Worm (Caenorhabditis elegans) whole organism, L1 larva: ENCODE measurements around the gene col-79.

Experiments used
- C16A3.4 ChIP-seq: fragments of 150-350 bp; optimal IDR thresholded peaks from 2 replicates; lab custom pipeline; 2014; ENCODE audit warnings: missing biosample characterization, missing genetic modification characterization
- C34B4.2 ChIP-seq: sonication (generic microtip); optimal IDR thresholded peaks from 2 replicates; lab custom pipeline; 2017; ENCODE audit warnings: mild to moderate bottlenecking, missing genetic modification characterization, missing compliant biosample characterization
- alr-1 ChIP-seq: fragments of 200-800 bp; sonication (Bioruptor generic); optimal IDR thresholded peaks from 2 replicates; lab custom pipeline; 2018; ENCODE audit warnings: borderline replicate concordance, mild to moderate bottlenecking, missing genetic modification characterization, missing compliant biosample characterization
- blmp-1 ChIP-seq: fragments of 150-350 bp; optimal IDR thresholded peaks from 2 replicates; lab custom pipeline; 2014; ENCODE audit warnings: missing biosample characterization, missing genetic modification characterization
- ceh-88 ChIP-seq: fragments of 200-800 bp; sonication (Bioruptor generic); IDR thresholded peaks from 2 replicates; pipeline ENCODE4 v1.3.6; 2022; ENCODE audit warnings: missing genetic modification characterization, missing compliant biosample characterization
- dpl-1 ChIP-seq, 3 experiments: fragments of 150-350 bp in 2 of 3; sonication (generic microtip) in 1 of 3; optimal IDR thresholded peaks; 2 replicates each; lab custom pipeline; 2014 to 2017; ENCODE audit warnings: missing biosample characterization in 3 of 3, missing genetic modification characterization in 3 of 3, missing genetic modification reagents in 3 of 3
- dsc-1 ChIP-seq: sonication (generic microtip); optimal IDR thresholded peaks from 2 replicates; lab custom pipeline; 2016; ENCODE audit warnings: mild to moderate bottlenecking, missing genetic modification characterization, missing compliant biosample characterization
- efl-1 ChIP-seq, 4 experiments: fragments of 150-350 bp; optimal IDR thresholded peaks in 3 of 4; peaks in 1 of 4; 1 replicate in 1 of 4; 2 replicates in 3 of 4; lab custom pipeline; 2014; ENCODE audit warnings: missing biosample characterization in 2 of 4, missing genetic modification characterization in 2 of 4, missing genetic modification reagents in 2 of 4
- elt-2 ChIP-seq: sonication (generic microtip); optimal IDR thresholded peaks from 2 replicates; lab custom pipeline; 2016; ENCODE audit warnings: missing genetic modification characterization, mild to moderate bottlenecking, inconsistent platforms, missing compliant biosample characterization, missing genetic modification reagents
- fkh-10 ChIP-seq: sonication (generic microtip); optimal IDR thresholded peaks from 2 replicates; lab custom pipeline; 2017; ENCODE audit warnings: missing biosample characterization, missing genetic modification reagents, missing genetic modification characterization
- fkh-4 ChIP-seq: sonication (generic microtip); optimal IDR thresholded peaks from 2 replicates; lab custom pipeline; 2016; ENCODE audit warnings: missing compliant biosample characterization, missing genetic modification characterization, borderline replicate concordance
- fos-1 ChIP-seq: fragments of 150-350 bp; optimal IDR thresholded peaks from 2 replicates; lab custom pipeline; 2014; ENCODE audit warnings: missing biosample characterization, missing genetic modification characterization
- grh-1 ChIP-seq: fragments of 200-800 bp; sonication (Bioruptor generic); IDR thresholded peaks from 2 replicates; pipeline ENCODE4 v1.3.6; 2022; ENCODE audit warnings: missing genetic modification reagents, missing genetic modification characterization, missing compliant biosample characterization
- hlh-17 ChIP-seq: fragments of 200-800 bp; sonication (Bioruptor generic); optimal IDR thresholded peaks from 2 replicates; lab custom pipeline; 2018; ENCODE audit warnings: missing genetic modification characterization, mild to moderate bottlenecking, missing compliant biosample characterization, moderate library complexity, borderline replicate concordance
- hpl-2 ChIP-seq: fragments of 150-350 bp; optimal IDR thresholded peaks from 2 replicates; lab custom pipeline; 2014; ENCODE audit warnings: missing biosample characterization, missing genetic modification reagents, missing genetic modification characterization
- irx-1 ChIP-seq: sonication (generic microtip); optimal IDR thresholded peaks from 2 replicates; lab custom pipeline; 2016; ENCODE audit warnings: missing genetic modification characterization, missing compliant biosample characterization
- isw-1 ChIP-seq: fragments of 200-800 bp; sonication (Bioruptor generic); IDR thresholded peaks from 2 replicates; pipeline ENCODE4 v1.3.6; 2022; ENCODE audit warnings: missing genetic modification characterization, missing compliant biosample characterization
- lin-14 ChIP-seq: fragments of 200-800 bp; sonication (Bioruptor generic); optimal IDR thresholded peaks from 2 replicates; lab custom pipeline; 2018; ENCODE audit warnings: mild to moderate bottlenecking, missing genetic modification characterization, moderate library complexity, missing compliant biosample characterization
- lin-15B ChIP-seq: fragments of 150-350 bp; sonication (generic microtip); optimal IDR thresholded peaks from 3 replicates; lab custom pipeline; 2014; ENCODE audit warnings: missing biosample characterization, missing genetic modification characterization
- lin-35 ChIP-seq, 2 experiments: fragments of 150-350 bp; optimal IDR thresholded peaks; 2 replicates each; lab custom pipeline; 2014; ENCODE audit warnings: missing biosample characterization in 2 of 2, missing genetic modification characterization in 2 of 2, missing genetic modification reagents in 2 of 2
- mef-2 ChIP-seq: fragments of 150-350 bp; optimal IDR thresholded peaks from 2 replicates; lab custom pipeline; 2014; ENCODE audit warnings: missing biosample characterization, missing genetic modification characterization
- mep-1 ChIP-seq: fragments of 150-350 bp; optimal IDR thresholded peaks from 2 replicates; lab custom pipeline; 2014; ENCODE audit warnings: missing biosample characterization, missing genetic modification characterization
- nhr-11 ChIP-seq: fragments of 150-350 bp; optimal IDR thresholded peaks from 2 replicates; lab custom pipeline; 2014; ENCODE audit warnings: missing biosample characterization, missing genetic modification characterization
- nhr-237 ChIP-seq: fragments of 150-350 bp; optimal IDR thresholded peaks from 2 replicates; lab custom pipeline; 2014; ENCODE audit warnings: missing biosample characterization, missing genetic modification characterization
- nhr-28 ChIP-seq: fragments of 150-350 bp; optimal IDR thresholded peaks from 2 replicates; lab custom pipeline; 2014; ENCODE audit warnings: missing biosample characterization, missing genetic modification characterization
- nhr-71 ChIP-seq: sonication (generic microtip); optimal IDR thresholded peaks from 2 replicates; lab custom pipeline; 2016; ENCODE audit warnings: mild to moderate bottlenecking, missing genetic modification characterization, moderate library complexity, missing compliant biosample characterization
- nhr-77 ChIP-seq: fragments of 150-350 bp; optimal IDR thresholded peaks from 2 replicates; lab custom pipeline; 2014; ENCODE audit warnings: missing biosample characterization, missing genetic modification characterization
- rnt-1 ChIP-seq: sonication (generic microtip); optimal IDR thresholded peaks from 2 replicates; lab custom pipeline; 2016; ENCODE audit warnings: mild to moderate bottlenecking, missing genetic modification characterization, moderate library complexity, missing compliant biosample characterization
- skn-1 ChIP-seq: fragments of 150-350 bp; optimal IDR thresholded peaks from 2 replicates; lab custom pipeline; 2014; ENCODE audit warnings: missing biosample characterization, missing genetic modification characterization
- sptf-1 ChIP-seq: fragments of 150-350 bp; optimal IDR thresholded peaks from 2 replicates; lab custom pipeline; 2014; ENCODE audit warnings: missing biosample characterization, missing genetic modification characterization
- vab-15 ChIP-seq: sonication (generic microtip); optimal IDR thresholded peaks from 2 replicates; lab custom pipeline; 2017; ENCODE audit warnings: missing genotype, mild to moderate bottlenecking, missing genetic modification characterization, missing compliant biosample characterization
- ztf-4 ChIP-seq: fragments of 150-350 bp; optimal IDR thresholded peaks from 2 replicates; lab custom pipeline; 2014; ENCODE audit warnings: missing biosample characterization, missing genetic modification characterization

col-79 gene

ce11 chrII:10675302-10675701 lies 28.1 kb upstream of the col-79 start, which contains the start of gene ptb-1:
ptb-1 (plus strand) TSS chrII:10675602.
- TF ChIP-seq C34B4.2 (tag; lab: Kevin White, UChicago): no peak
- no peak for TF ChIP-seq ztf-4 (tag; lab: Kevin White, UChicago)
- TF ChIP-seq, all 84 proteins: peak for 0

- TF ChIP-seq lin-35 (GFP tag; optimal IDR thresholded peaks at IDR 0.05; lab: Kevin White, UChicago) (no peak), ceh-88 (GFP tag; lab: Robert Waterston, UW) (no peak), mep-1 (no peak), ztf-4 (tag; lab: Kevin White, UChicago) (no peak), fkh-4 (tag; lab: Kevin White, UChicago) (peak; percentile 62), lin-15B (tag; lab: Kevin White, UChicago) (no peak), dsc-1 (peak; percentile 93), hlh-17 (no peak), alr-1 (tag; lab: Kevin White, UChicago) (no peak), hpl-2 (GFP tag; lab: Kevin White, UChicago) (no peak), C16A3.4 (tag; lab: Kevin White, UChicago) (no peak), fkh-10 (GFP tag; lab: Kevin White, UChicago) (no peak), sptf-1 (tag; lab: Kevin White, UChicago) (no peak)
These were observed 23.3 kb upstream of the col-79 start for ce11 chrII:10680130-10680529.

- TF ChIP-seq mep-1 (no peak), nhr-237 (tag; lab: Kevin White, UChicago) (no peak), fos-1 (no peak), lin-14 (GFP tag; lab: Kevin White, UChicago) (no peak), mef-2 (no peak), fkh-10 (GFP tag; lab: Kevin White, UChicago) (no peak), nhr-71 (tag; lab: Kevin White, UChicago) (no peak), nhr-77 (tag; lab: Kevin White, UChicago) (no peak), lin-35 (GFP tag; optimal IDR thresholded peaks at IDR 0.05; lab: Kevin White, UChicago) (no peak), elt-2 (tag; lab: Kevin White, UChicago) (no peak), rnt-1 (no peak), skn-1 (tag; lab: Kevin White, UChicago) (no peak), grh-1 (no peak), efl-1 (optimal IDR thresholded peaks at IDR 0.05; lab: Kevin White, UChicago) (no peak), efl-1 (GFP tag; optimal IDR thresholded peaks at IDR 0.05 in 1 of 2; lab: Kevin White, UChicago) (no peak), nhr-28 (tag; lab: Kevin White, UChicago) (no peak)
These were observed 22.8 kb upstream of the col-79 start for ce11 chrII:10680614-10681013.

DNA sequence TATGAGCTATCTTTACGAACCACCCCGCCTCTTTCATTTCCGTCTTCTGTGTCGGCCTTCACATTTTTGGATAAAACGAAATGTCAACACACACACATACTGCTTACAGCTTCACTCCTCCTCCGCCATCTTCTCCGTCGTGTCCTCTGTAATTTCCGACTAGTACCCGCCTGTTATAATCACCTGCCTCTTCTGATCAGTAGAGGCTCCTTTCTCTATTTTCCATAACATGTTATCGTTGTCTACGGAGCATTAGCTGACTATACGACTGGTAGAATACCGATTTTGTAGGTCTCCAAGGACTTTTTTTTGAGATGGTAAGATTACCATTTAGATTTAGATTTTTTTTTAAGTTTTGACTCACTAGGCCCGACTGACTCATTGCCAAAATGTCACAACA lies 18.5 kb upstream of the col-79 start:
- no peak for TF ChIP-seq efl-1 (optimal IDR thresholded peaks at IDR 0.05; lab: Kevin White, UChicago)
- peak in 1 of 2 experiments; percentile 9 for TF ChIP-seq efl-1 (GFP tag; optimal IDR thresholded peaks at IDR 0.05 in 1 of 2; lab: Kevin White, UChicago)
- TF ChIP-seq dpl-1 (GFP tag; optimal IDR thresholded peaks at IDR 0.05; lab: Kevin White, UChicago): no peak
- no peak for TF ChIP-seq isw-1 (GFP tag; lab: Robert Waterston, UW)
- no peak for TF ChIP-seq fkh-10 (GFP tag; lab: Kevin White, UChicago)
- no peak for TF ChIP-seq ztf-4 (tag; lab: Kevin White, UChicago)
- TF ChIP-seq nhr-11 (tag; lab: Kevin White, UChicago): no peak

- TF ChIP-seq elt-2 (tag; lab: Kevin White, UChicago) (peak; percentile 26), vab-15 (tag; lab: Kevin White, UChicago) (no peak), blmp-1 (peak; percentile 70), lin-15B (tag; lab: Kevin White, UChicago) (no peak), irx-1 (tag; lab: Kevin White, UChicago) (no peak), dpl-1 (GFP tag; optimal IDR thresholded peaks at IDR 0.05; lab: Kevin White, UChicago) (no peak)
These were observed 9.8 kb upstream of the col-79 start, which contains the start of gene gbh-1 for ce11 chrII:10693655-10694054. gbh-1 (minus strand) TSS chrII:10693803.
